Fruit fly (Drosophila melanogaster) whole organism, embryonic: ENCODE results near the gene tay.

Experiments
- BtbVII ChIP-seq: fragments of 200-800 bp; sonication (Bioruptor generic); optimal IDR thresholded peaks from 3 replicates; lab custom pipeline; 2017; ENCODE audit warnings: missing biosample characterization, mild to moderate bottlenecking, missing genetic modification characterization
- CG11085 ChIP-seq: fragments of 200-800 bp; sonication (Bioruptor generic); IDR thresholded peaks from 2 replicates; pipeline ENCODE4 v1.3.6; 2022; ENCODE audit warnings: missing biosample characterization, missing genetic modification characterization
- CG13287 ChIP-seq: fragments of 200-800 bp; sonication (Bioruptor generic); IDR thresholded peaks from 2 replicates; pipeline ENCODE4 v1.3.6; 2022; ENCODE audit warnings: missing biosample characterization, missing genetic modification characterization; ENCODE audit not compliant: partially characterized antibody
- CG14441 ChIP-seq: fragments of 200-800 bp; sonication (Bioruptor generic); IDR thresholded peaks from 2 replicates; pipeline ENCODE4 v1.3.6; 2022; ENCODE audit warnings: missing biosample characterization, missing genetic modification characterization
- CG15514 ChIP-seq: fragments of 200-800 bp; sonication (Bioruptor generic); optimal IDR thresholded peaks from 3 replicates; lab custom pipeline; 2017; ENCODE audit warnings: missing biosample characterization, missing genetic modification characterization, mild to moderate bottlenecking, moderate library complexity, missing genetic modification reagents
- CG17612 ChIP-seq: fragments of 200-800 bp; sonication (Bioruptor generic); IDR thresholded peaks from 2 replicates; pipeline ENCODE4 v1.3.6; 2022; ENCODE audit warnings: missing biosample characterization, missing genetic modification characterization
- CG17829 ChIP-seq: fragments of 200-800 bp; optimal IDR thresholded peaks from 2 replicates; lab custom pipeline; 2019; ENCODE audit warnings: missing biosample characterization, mild to moderate bottlenecking, missing genetic modification characterization, moderate library complexity
- CG18619 ChIP-seq: fragments of 200-800 bp; sonication (Bioruptor generic); optimal IDR thresholded peaks from 3 replicates; lab custom pipeline; 2017; ENCODE audit warnings: missing biosample characterization, mild to moderate bottlenecking, missing genetic modification characterization
- CG2116 ChIP-seq: fragments of 200-800 bp; sonication (Bioruptor generic); optimal IDR thresholded peaks from 3 replicates; lab custom pipeline; 2018; ENCODE audit warnings: missing biosample characterization, mild to moderate bottlenecking, missing genetic modification characterization
- CG2712 ChIP-seq: fragments of 200-800 bp; optimal IDR thresholded peaks from 3 replicates; lab custom pipeline; 2019; ENCODE audit warnings: missing biosample characterization, mild to moderate bottlenecking, missing genetic modification characterization, moderate library complexity
- CG2875 ChIP-seq: fragments of 200-800 bp; sonication (Bioruptor generic); optimal IDR thresholded peaks from 2 replicates; lab custom pipeline; 2017; ENCODE audit warnings: missing biosample characterization, mild to moderate bottlenecking, missing genetic modification characterization, missing genetic modification reagents
- CG4617 ChIP-seq: fragments of 200-800 bp; sonication (Bioruptor generic); optimal IDR thresholded peaks from 3 replicates; lab custom pipeline; 2016; ENCODE audit warnings: missing biosample characterization, missing genetic modification characterization, borderline replicate concordance
- CG4730 ChIP-seq: fragments of 200-800 bp; sonication (Bioruptor generic); IDR thresholded peaks from 2 replicates; pipeline ENCODE4 v1.3.6; 2022; ENCODE audit warnings: missing biosample characterization, missing genetic modification characterization
- CG8478 ChIP-seq: fragments of >200 bp; optimal IDR thresholded peaks from 2 replicates; lab custom pipeline; 2018
- Dfd ChIP-seq, 2 experiments: fragments of >200 bp; optimal IDR thresholded peaks; 2 replicates each; lab custom pipeline; 2017; ENCODE audit warnings: missing biosample characterization in 2 of 2, missing genetic modification characterization in 2 of 2
- Dp ChIP-seq: fragments of 200-800 bp; sonication (Bioruptor generic); optimal IDR thresholded peaks from 2 replicates; lab custom pipeline; 2018; ENCODE audit warnings: missing biosample characterization, mild to moderate bottlenecking, missing genetic modification characterization, moderate library complexity
- Dref ChIP-seq: fragments of 200-800 bp; sonication (Bioruptor generic); IDR thresholded peaks from 2 replicates; pipeline ENCODE4 v1.3.6; 2022; ENCODE audit warnings: missing biosample characterization, missing genetic modification characterization
- Ets65A ChIP-seq: fragments of 200-800 bp; sonication (Bioruptor generic); peaks from one replicate; lab custom pipeline; 2016; ENCODE audit warnings: missing biosample characterization, missing genetic modification characterization
- Ets97D ChIP-seq: fragments of 200-800 bp; sonication (Bioruptor generic); optimal IDR thresholded peaks from 3 replicates; lab custom pipeline; 2016; ENCODE audit warnings: missing biosample characterization, missing genetic modification characterization
- Jarid2 ChIP-seq: fragments of 200-800 bp; sonication (Bioruptor generic); optimal IDR thresholded peaks from 3 replicates; lab custom pipeline; 2017; ENCODE audit warnings: mild to moderate bottlenecking, missing biosample characterization, missing genetic modification reagents, missing genetic modification characterization
- Oli ChIP-seq: fragments of 200-800 bp; sonication (Bioruptor generic); optimal IDR thresholded peaks from 2 replicates; lab custom pipeline; 2018; ENCODE audit warnings: missing biosample characterization, mild to moderate bottlenecking, missing genetic modification characterization, moderate library complexity
- Opbp ChIP-seq: fragments of 200-800 bp; sonication (Bioruptor generic); IDR thresholded peaks from 3 replicates; pipeline ENCODE4 v1.3.6; 2022; ENCODE audit warnings: missing biosample characterization, missing genetic modification characterization; ENCODE audit not compliant: partially characterized antibody
- Sox100B ChIP-seq: fragments of 200-800 bp; sonication (Bioruptor generic); optimal IDR thresholded peaks from 3 replicates; lab custom pipeline; 2018; ENCODE audit warnings: missing biosample characterization, mild to moderate bottlenecking, missing genetic modification characterization
- Ssrp ChIP-seq: fragments of 200-800 bp; sonication (Bioruptor generic); optimal IDR thresholded peaks from 2 replicates; lab custom pipeline; 2018; ENCODE audit warnings: missing biosample characterization, mild to moderate bottlenecking, missing genetic modification characterization, moderate library complexity
- Trl ChIP-seq, 3 experiments: fragments of >200 bp in 2 of 3; fragments of 200-800 bp in 1 of 3; sonication (Bioruptor generic) in 1 of 3; optimal IDR thresholded peaks; 2 replicates in 1 of 3; 3 replicates in 2 of 3; lab custom pipeline; 2016 to 2017; ENCODE audit warnings: missing biosample characterization in 1 of 3, missing genetic modification characterization in 1 of 3
- Vsx1 ChIP-seq: fragments of 200-800 bp; sonication (Bioruptor generic); optimal IDR thresholded peaks from 2 replicates; lab custom pipeline; 2017; ENCODE audit warnings: missing biosample characterization, mild to moderate bottlenecking, missing genetic modification characterization, missing genetic modification reagents
- Xbp1 ChIP-seq: fragments of 200-800 bp; sonication (Bioruptor generic); optimal IDR thresholded peaks from 3 replicates; lab custom pipeline; 2016; ENCODE audit warnings: missing biosample characterization, mild to moderate bottlenecking, missing genetic modification characterization
- ase ChIP-seq: fragments of 200-800 bp; sonication (Bioruptor generic); IDR thresholded peaks from 3 replicates; pipeline ENCODE4 v1.3.6; 2022; ENCODE audit warnings: missing biosample characterization, missing genetic modification characterization
- az2 ChIP-seq: fragments of 200-800 bp; sonication (Bioruptor generic); optimal IDR thresholded peaks from 3 replicates; lab custom pipeline; 2016; ENCODE audit warnings: missing biosample characterization, missing genetic modification characterization
- disco-r ChIP-seq: fragments of 200-800 bp; sonication (Bioruptor generic); optimal IDR thresholded peaks from 2 replicates; lab custom pipeline; 2016; ENCODE audit warnings: missing biosample characterization, missing genetic modification characterization
- dmrt11E ChIP-seq: fragments of 200-800 bp; sonication (Bioruptor generic); optimal IDR thresholded peaks from 3 replicates; lab custom pipeline; 2018; ENCODE audit warnings: missing biosample characterization, mild to moderate bottlenecking, missing genetic modification characterization, moderate library complexity
- esg ChIP-seq: fragments of 200-800 bp; sonication (Bioruptor generic); conservative IDR thresholded peaks from 2 replicates; pipeline ENCODE4 v1.3.6; 2022; ENCODE audit warnings: missing biosample characterization, missing genetic modification characterization
- exex ChIP-seq: fragments of 200-800 bp; sonication (Bioruptor generic); optimal IDR thresholded peaks from 4 replicates; lab custom pipeline; 2018; ENCODE audit warnings: missing biosample characterization, mild to moderate bottlenecking, missing genetic modification characterization, moderate library complexity
- gro ChIP-seq: fragments of 200-800 bp; sonication (Bioruptor generic); optimal IDR thresholded peaks from 2 replicates; lab custom pipeline; 2016; ENCODE audit warnings: missing biosample characterization, missing genetic modification characterization
- her ChIP-seq: fragments of 200-800 bp; sonication (Bioruptor generic); optimal IDR thresholded peaks from 2 replicates; lab custom pipeline; 2016; ENCODE audit warnings: missing biosample characterization, missing genetic modification characterization
- hkb ChIP-seq, 2 experiments: fragments of 200-800 bp in 1 of 2; fragments of >200 bp in 1 of 2; sonication (Bioruptor generic) in 1 of 2; IDR thresholded peaks in 1 of 2; optimal IDR thresholded peaks in 1 of 2; 2 replicates each; pipeline versions ENCODE4 v1.3.6 to Lab custom; 2017 to 2022; ENCODE audit warnings: missing biosample characterization in 1 of 2, missing genetic modification characterization in 1 of 2
- kni ChIP-seq: fragments of 200-800 bp; sonication (Bioruptor generic); optimal IDR thresholded peaks from 3 replicates; lab custom pipeline; 2017; ENCODE audit warnings: mild to moderate bottlenecking, missing biosample characterization, missing genetic modification reagents, missing genetic modification characterization
- lab ChIP-seq: fragments of 200-800 bp; sonication (Bioruptor generic); optimal IDR thresholded peaks from 3 replicates; lab custom pipeline; 2017; ENCODE audit warnings: missing biosample characterization, missing genetic modification characterization, mild to moderate bottlenecking, moderate library complexity, missing genetic modification reagents
- lbe ChIP-seq: fragments of 200-800 bp; sonication (Bioruptor generic); optimal IDR thresholded peaks from 2 replicates; lab custom pipeline; 2016; ENCODE audit warnings: missing biosample characterization, mild to moderate bottlenecking, missing genetic modification characterization
- pum ChIP-seq: fragments of 200-800 bp; sonication (Bioruptor generic); optimal IDR thresholded peaks from 2 replicates; lab custom pipeline; 2016; ENCODE audit warnings: missing biosample characterization, missing genetic modification characterization
- sd ChIP-seq: fragments of 200-800 bp; sonication (Bioruptor generic); optimal IDR thresholded peaks from 3 replicates; lab custom pipeline; 2018; ENCODE audit warnings: missing biosample characterization, mild to moderate bottlenecking, missing genetic modification characterization, moderate library complexity
- sna ChIP-seq: fragments of 200-800 bp; sonication (Bioruptor generic); IDR thresholded peaks from 2 replicates; pipeline ENCODE4 v1.3.6; 2022; ENCODE audit warnings: missing biosample characterization, missing genetic modification characterization; ENCODE audit not compliant: partially characterized antibody
- tin ChIP-seq: fragments of 200-800 bp; sonication (Bioruptor generic); optimal IDR thresholded peaks from 3 replicates; lab custom pipeline; 2016; ENCODE audit warnings: missing biosample characterization, missing genetic modification characterization
- unpg ChIP-seq: fragments of 200-800 bp; sonication (Bioruptor generic); optimal IDR thresholded peaks from 3 replicates; lab custom pipeline; 2018; ENCODE audit warnings: missing biosample characterization, mild to moderate bottlenecking, missing genetic modification characterization, moderate library complexity
- vnd ChIP-seq: fragments of 200-800 bp; sonication (Bioruptor generic); IDR thresholded peaks from 3 replicates; pipeline ENCODE4 v1.3.6; 2022; ENCODE audit warnings: missing biosample characterization, missing genetic modification characterization; ENCODE audit not compliant: partially characterized antibody
- wek ChIP-seq: fragments of 200-800 bp; sonication (Bioruptor generic); optimal IDR thresholded peaks from 3 replicates; lab custom pipeline; 2018; ENCODE audit warnings: missing biosample characterization, mild to moderate bottlenecking, missing genetic modification characterization, moderate library complexity
- zen ChIP-seq: fragments of 200-800 bp; sonication (Bioruptor generic); optimal IDR thresholded peaks from 3 replicates; lab custom pipeline; 2018; ENCODE audit warnings: missing biosample characterization, mild to moderate bottlenecking, missing genetic modification characterization, moderate library complexity
- zf30C ChIP-seq: fragments of 200-800 bp; sonication (Bioruptor generic); optimal IDR thresholded peaks from 3 replicates; lab custom pipeline; 2018; ENCODE audit warnings: missing biosample characterization, mild to moderate bottlenecking, missing genetic modification characterization

The tay gene

dm6 chrX:15857601-15858284, 29.4 kb downstream of the tay start, which contains the start of the genes CG46440 and Myb (continued):
- TF ChIP-seq Ets65A (GFP tag; lab: Kevin White, UChicago) (peak; percentile 89), CG4730 (no peak), CG18619 (GFP tag; lab: Kevin White, UChicago) (no peak), lab (GFP tag; lab: Kevin White, UChicago) (no peak), tin (GFP tag; lab: Kevin White, UChicago) (no peak), Vsx1 (GFP tag; lab: Kevin White, UChicago) (no peak), ase (GFP tag; lab: Robert Waterston, UW) (no peak), Dp (GFP tag; lab: Kevin White, UChicago) (peak; percentile 13), dmrt11E (tag; lab: Kevin White, UChicago) (no peak), sna (peak; percentile 57), BtbVII (GFP tag; lab: Kevin White, UChicago) (no peak), CG17612 (GFP tag; lab: Robert Waterston, UW) (no peak), zen (tag; lab: Kevin White, UChicago) (no peak), CG2712 (tag; lab: Kevin White, UChicago) (peak; percentile 26), Ets97D (GFP tag; lab: Kevin White, UChicago) (peak; percentile 16), wek (GFP tag; lab: Kevin White, UChicago) (peak; percentile 12), Dfd (GFP tag; optimal IDR thresholded peaks at IDR 0.05; lab: Kevin White, UChicago) (no peak), gro (GFP tag; lab: Kevin White, UChicago) (no peak), lbe (GFP tag; lab: Kevin White, UChicago) (peak; percentile 10), CG8478 (no peak), az2 (GFP tag; lab: Kevin White, UChicago) (no peak), esg (no peak), kni (peak; percentile 14), zf30C (GFP tag; lab: Kevin White, UChicago) (peak; percentile 60), Dref (GFP tag; lab: Robert Waterston, UW) (peak; percentile 88), CG2875 (no peak), CG15514 (GFP tag; lab: Kevin White, UChicago) (peak; percentile 18), disco-r (GFP tag; lab: Kevin White, UChicago) (no peak), Opbp (peak; percentile 91), CG14441 (GFP tag; lab: Robert Waterston, UW) (no peak), CG4617 (GFP tag; lab: Kevin White, UChicago) (peak; percentile 45), Oli (no peak), CG17829 (tag; lab: Kevin White, UChicago) (no peak), pum (GFP tag; lab: Kevin White, UChicago) (no peak), Jarid2 (no peak), unpg (GFP tag; lab: Kevin White, UChicago) (peak; percentile 1), hkb (optimal IDR thresholded peaks at IDR 0.05; lab: Kevin White, UChicago) (no peak), hkb (GFP tag; IDR thresholded peaks at IDR 0.05; lab: Robert Waterston, UW) (0 out of 2 replicates have a peak, but pooled peaks have one; percentile 19), Ssrp (tag; lab: Kevin White, UChicago) (no peak), her (GFP tag; lab: Kevin White, UChicago) (no peak), CG2116 (GFP tag; lab: Kevin White, UChicago) (peak; percentile 96), exex (tag; lab: Kevin White, UChicago) (no peak), sd (peak; percentile 53), Trl (optimal IDR thresholded peaks at IDR 0.05; lab: Kevin White, UChicago) (no peak), Trl (GFP tag; optimal IDR thresholded peaks at IDR 0.05; lab: Kevin White, UChicago) (no peak), vnd (peak; percentile 83), CG13287 (GFP tag; lab: Robert Waterston, UW) (peak; percentile 79), Sox100B (no peak), Xbp1 (GFP tag; lab: Kevin White, UChicago) (no peak), CG11085 (GFP tag; lab: Robert Waterston, UW) (no peak)
